Fruit fly (Drosophila melanogaster) whole organism, wandering third instar larva: Measurements from ENCODE around the gene Pex12.

ENCODE experiments used
- Myc ChIP-seq: fragments of >200 bp; optimal IDR thresholded peaks from 2 replicates; lab custom pipeline; 2017
- Sp1 ChIP-seq: fragments of 200-800 bp; sonication (Bioruptor generic); optimal IDR thresholded peaks from 3 replicates; lab custom pipeline; 2019; ENCODE audit warnings: missing biosample characterization, mild to moderate bottlenecking, missing genetic modification characterization, moderate library complexity
- h ChIP-seq: fragments of 200-800 bp; sonication (Bioruptor generic); optimal IDR thresholded peaks from 3 replicates; lab custom pipeline; 2016; ENCODE audit warnings: missing biosample characterization, mild to moderate bottlenecking, missing genetic modification characterization
- psq ChIP-seq: fragments of 200-800 bp; sonication (Bioruptor generic); optimal IDR thresholded peaks from 3 replicates; lab custom pipeline; 2017; ENCODE audit warnings: missing biosample characterization, mild to moderate bottlenecking, missing genetic modification characterization, moderate library complexity
- rgr ChIP-seq: fragments of 200-800 bp; sonication (Bioruptor generic); optimal IDR thresholded peaks from 3 replicates; lab custom pipeline; 2016; ENCODE audit warnings: missing biosample characterization, mild to moderate bottlenecking, missing genetic modification characterization
- sage ChIP-seq: fragments of 200-800 bp; sonication (Bioruptor generic); optimal IDR thresholded peaks from 2 replicates; lab custom pipeline; 2016; ENCODE audit warnings: missing biosample characterization, mild to moderate bottlenecking, missing genetic modification characterization

DNA sequence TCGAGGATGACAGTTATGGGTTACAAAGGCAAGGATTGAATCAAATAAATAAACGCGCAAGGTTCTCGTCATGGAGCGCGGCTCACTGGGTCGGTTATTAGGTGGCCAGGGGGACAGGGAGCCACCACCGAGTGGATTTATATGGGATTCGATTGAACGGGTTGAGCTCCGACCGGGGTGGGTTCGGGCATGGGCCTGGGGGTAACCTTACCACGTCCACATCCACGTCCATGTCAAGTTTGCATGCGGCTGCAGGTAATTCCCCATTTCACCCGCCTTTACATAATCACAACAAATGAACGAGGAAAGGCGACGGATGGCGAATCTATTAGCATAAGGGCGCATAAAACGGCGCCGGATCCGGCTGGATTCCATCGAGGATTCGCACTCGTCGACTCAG is 44.1 kb downstream of the Pex12 start, which contains the start of gene CG13950:
- TF ChIP-seq h, result no peak
- TF ChIP-seq rgr, result no peak
- TF ChIP-seq sage (GFP tag; lab: Kevin White, UChicago), result no peak
- no peak for TF ChIP-seq Myc (lab: Kevin White, UChicago)
- TF ChIP-seq Sp1 (GFP tag; lab: Kevin White, UChicago), result no peak
- TF ChIP-seq psq (GFP tag; lab: Kevin White, UChicago), result no peak
